Fruit fly (Drosophila melanogaster): ENCODE results near the gene RpL40.

- TF ChIP-seq Dp (GFP tag; optimal IDR thresholded peaks at IDR 0.05) (no peak), CG7556 (GFP tag; optimal IDR thresholded peaks at IDR 0.05) (no peak), tna (GFP tag; IDR thresholded peaks at IDR 0.05; ENCODE audit: partially characterized antibody) (0 out of 2 replicates have a peak, but pooled peaks have one; percentile 21)
These were observed 30.2 kb upstream of the RpL40 start for dm6 chr2L:4197143-4197912.

Data from whole organism, embryonic.